Fruit fly (Drosophila melanogaster) whole organism, prepupa: ENCODE data around the gene CG10116.
A peak's percentile ranks its signal among the peaks of the same experiment; 100 is the strongest.

ENCODE experiments used
- Blimp-1 ChIP-seq: fragments of 200-800 bp; sonication (Bioruptor generic); optimal IDR thresholded peaks from 3 replicates; lab custom pipeline; 2017; ENCODE audit warnings: missing biosample characterization, missing genetic modification characterization, mild to moderate bottlenecking, moderate library complexity, missing genetic modification reagents
- CG10631 ChIP-seq: fragments of 200-800 bp; sonication (Bioruptor generic); optimal IDR thresholded peaks from 2 replicates; lab custom pipeline; 2016; ENCODE audit warnings: missing biosample characterization, missing genetic modification characterization
- CG10669 ChIP-seq: fragments of 200-800 bp; sonication (Bioruptor generic); optimal IDR thresholded peaks from 3 replicates; lab custom pipeline; 2018; ENCODE audit warnings: missing biosample characterization, mild to moderate bottlenecking, missing genetic modification characterization, moderate library complexity
- CG11294 ChIP-seq: fragments of 200-800 bp; sonication (Bioruptor generic); IDR thresholded peaks from 2 replicates; pipeline ENCODE4 v1.3.6; 2022; ENCODE audit warnings: missing biosample characterization, missing genetic modification characterization
- CG11762 ChIP-seq: fragments of 200-800 bp; sonication (Bioruptor generic); optimal IDR thresholded peaks from 3 replicates; lab custom pipeline; 2016; ENCODE audit warnings: missing biosample characterization, missing genetic modification characterization; ENCODE audit not compliant: insufficient read depth
- CG11902 ChIP-seq: fragments of 200-800 bp; sonication (Bioruptor generic); optimal IDR thresholded peaks from 3 replicates; lab custom pipeline; 2016; ENCODE audit warnings: missing biosample characterization, missing genetic modification characterization
- CG15336 ChIP-seq: fragments of 200-800 bp; sonication (Bioruptor generic); IDR thresholded peaks from 2 replicates; pipeline ENCODE4 v1.3.6; 2022; ENCODE audit warnings: missing biosample characterization, missing genetic modification characterization
- CG16779 ChIP-seq: fragments of 200-800 bp; sonication (Bioruptor generic); optimal IDR thresholded peaks from 3 replicates; lab custom pipeline; 2017; ENCODE audit warnings: missing biosample characterization, mild to moderate bottlenecking, missing genetic modification characterization
- CG3032 ChIP-seq: fragments of 200-800 bp; optimal IDR thresholded peaks from 2 replicates; lab custom pipeline; 2019; ENCODE audit warnings: missing biosample characterization, mild to moderate bottlenecking, missing genetic modification characterization, moderate library complexity
- CG31627 ChIP-seq: fragments of 200-800 bp; sonication (Bioruptor generic); optimal IDR thresholded peaks from 3 replicates; lab custom pipeline; 2016; ENCODE audit warnings: missing biosample characterization, missing genetic modification characterization
- CG34406 ChIP-seq: fragments of 200-800 bp; sonication (Bioruptor generic); optimal IDR thresholded peaks from 3 replicates; lab custom pipeline; 2016; ENCODE audit warnings: missing biosample characterization, missing genetic modification characterization
- CG4318 ChIP-seq: fragments of 200-800 bp; sonication (Bioruptor generic); optimal IDR thresholded peaks from 3 replicates; lab custom pipeline; 2017; ENCODE audit warnings: missing biosample characterization, mild to moderate bottlenecking, missing genetic modification characterization
- CG6163 ChIP-seq: fragments of 200-800 bp; sonication (Bioruptor generic); IDR thresholded peaks from 3 replicates; pipeline ENCODE4 v1.3.6; 2022; ENCODE audit warnings: missing biosample characterization, missing genetic modification characterization
- CG6276 ChIP-seq: fragments of 200-800 bp; sonication (Bioruptor generic); optimal IDR thresholded peaks from 2 replicates; lab custom pipeline; 2017; ENCODE audit warnings: missing biosample characterization, mild to moderate bottlenecking, missing genetic modification characterization
- CG6808 ChIP-seq: fragments of 200-800 bp; sonication (Bioruptor generic); optimal IDR thresholded peaks from 3 replicates; lab custom pipeline; 2017; ENCODE audit warnings: missing biosample characterization, missing genetic modification characterization, mild to moderate bottlenecking, moderate library complexity, missing genetic modification reagents
- CG6854 ChIP-seq: fragments of 200-800 bp; sonication (Bioruptor generic); optimal IDR thresholded peaks from 2 replicates; lab custom pipeline; 2017; ENCODE audit warnings: missing biosample characterization, mild to moderate bottlenecking, missing genetic modification characterization
- CG7368 ChIP-seq: fragments of 200-800 bp; sonication (Bioruptor generic); optimal IDR thresholded peaks from 3 replicates; lab custom pipeline; 2016; ENCODE audit warnings: missing biosample characterization, missing genetic modification characterization
- CG8119 ChIP-seq: fragments of 200-800 bp; sonication (Bioruptor generic); IDR thresholded peaks from 3 replicates; pipeline ENCODE4 v1.3.6; 2022; ENCODE audit warnings: missing biosample characterization, missing genetic modification characterization
- CG8319 ChIP-seq: fragments of 200-800 bp; sonication (Bioruptor generic); optimal IDR thresholded peaks from 3 replicates; lab custom pipeline; 2016; ENCODE audit warnings: missing biosample characterization, missing genetic modification characterization
- CG8632 ChIP-seq: fragments of 200-800 bp; sonication (Bioruptor generic); optimal IDR thresholded peaks from 3 replicates; lab custom pipeline; 2016; ENCODE audit warnings: missing biosample characterization, missing genetic modification characterization
- CG9139 ChIP-seq: fragments of 200-800 bp; sonication (Bioruptor generic); optimal IDR thresholded peaks from 3 replicates; lab custom pipeline; 2017; ENCODE audit warnings: missing biosample characterization, mild to moderate bottlenecking, missing genetic modification characterization
- Eip78C ChIP-seq: fragments of 200-800 bp; sonication (Bioruptor generic); peaks from one replicate; lab custom pipeline; 2016; ENCODE audit warnings: missing biosample characterization, missing genetic modification characterization
- Eip93F ChIP-seq: fragments of 200-800 bp; sonication (Bioruptor generic); optimal IDR thresholded peaks from 2 replicates; lab custom pipeline; 2016; ENCODE audit warnings: missing biosample characterization, mild to moderate bottlenecking, missing genetic modification characterization
- Ets21C ChIP-seq: fragments of 200-800 bp; sonication (Bioruptor generic); optimal IDR thresholded peaks from 3 replicates; lab custom pipeline; 2016; ENCODE audit warnings: missing biosample characterization, missing genetic modification characterization
- Ets96B ChIP-seq: fragments of 200-800 bp; optimal IDR thresholded peaks from 2 replicates; lab custom pipeline; 2019; ENCODE audit warnings: missing biosample characterization, mild to moderate bottlenecking, missing genetic modification characterization, moderate library complexity
- Gug ChIP-seq: fragments of 200-800 bp; sonication (Bioruptor generic); IDR thresholded peaks from 2 replicates; pipeline ENCODE4 v1.3.6; 2022; ENCODE audit warnings: missing biosample characterization, missing genetic modification characterization
- Hr38 ChIP-seq: sonication (Bioruptor generic); optimal IDR thresholded peaks from 2 replicates; lab custom pipeline; 2016; ENCODE audit warnings: missing biosample characterization, missing genetic modification characterization
- Hr39 ChIP-seq: fragments of 200-800 bp; sonication (Bioruptor generic); optimal IDR thresholded peaks from 2 replicates; lab custom pipeline; 2016; ENCODE audit warnings: missing biosample characterization, missing genetic modification characterization
- Hr4 ChIP-seq: fragments of 200-800 bp; sonication (Bioruptor generic); optimal IDR thresholded peaks from 3 replicates; lab custom pipeline; 2016; ENCODE audit warnings: missing biosample characterization, missing genetic modification characterization
- Lpt ChIP-seq: fragments of 200-800 bp; sonication (Bioruptor generic); optimal IDR thresholded peaks from 3 replicates; lab custom pipeline; 2016; ENCODE audit warnings: missing biosample characterization, missing genetic modification characterization
- Sox102F ChIP-seq: fragments of 200-800 bp; sonication (Bioruptor generic); optimal IDR thresholded peaks from 2 replicates; lab custom pipeline; 2016; ENCODE audit warnings: missing biosample characterization, mild to moderate bottlenecking, missing genetic modification characterization
- Sox14 ChIP-seq: fragments of 200-800 bp; sonication (Bioruptor generic); optimal IDR thresholded peaks from 3 replicates; lab custom pipeline; 2016; ENCODE audit warnings: missing biosample characterization, missing genetic modification characterization
- Sox15 ChIP-seq: fragments of 200-800 bp; sonication (Bioruptor generic); optimal IDR thresholded peaks from 3 replicates; lab custom pipeline; 2016; ENCODE audit warnings: missing biosample characterization, missing genetic modification characterization
- achi ChIP-seq: fragments of 200-800 bp; sonication (Bioruptor generic); optimal IDR thresholded peaks from 3 replicates; lab custom pipeline; 2016; ENCODE audit warnings: missing biosample characterization, missing genetic modification characterization
- acj6 ChIP-seq: fragments of 200-800 bp; sonication (Bioruptor generic); optimal IDR thresholded peaks from 3 replicates; lab custom pipeline; 2016; ENCODE audit warnings: missing biosample characterization, missing genetic modification characterization
- cyc ChIP-seq: fragments of 200-800 bp; sonication (Bioruptor generic); optimal IDR thresholded peaks from 3 replicates; lab custom pipeline; 2016; ENCODE audit warnings: missing biosample characterization, missing genetic modification characterization
- dac ChIP-seq: fragments of 200-800 bp; sonication (Bioruptor generic); optimal IDR thresholded peaks from 2 replicates; lab custom pipeline; 2017; ENCODE audit warnings: missing biosample characterization, mild to moderate bottlenecking, missing genetic modification characterization
- esn ChIP-seq: fragments of 200-800 bp; sonication (Bioruptor generic); optimal IDR thresholded peaks from 2 replicates; lab custom pipeline; 2016; ENCODE audit warnings: missing biosample characterization, mild to moderate bottlenecking, missing genetic modification characterization, moderate library complexity
- fd59A ChIP-seq: fragments of 200-800 bp; sonication (Bioruptor generic); optimal IDR thresholded peaks from 2 replicates; lab custom pipeline; 2017; ENCODE audit warnings: missing biosample characterization, mild to moderate bottlenecking, missing genetic modification characterization, missing genetic modification reagents
- fkh ChIP-seq: fragments of 200-800 bp; sonication (Bioruptor generic); optimal IDR thresholded peaks from 3 replicates; lab custom pipeline; 2017; ENCODE audit warnings: missing biosample characterization, mild to moderate bottlenecking, missing genetic modification characterization, moderate library complexity
- lz ChIP-seq: fragments of 200-800 bp; sonication (Bioruptor generic); optimal IDR thresholded peaks from 3 replicates; lab custom pipeline; 2016; ENCODE audit warnings: missing biosample characterization, missing genetic modification characterization
- net ChIP-seq: fragments of 200-800 bp; sonication (Bioruptor generic); optimal IDR thresholded peaks from 3 replicates; lab custom pipeline; 2016; ENCODE audit warnings: missing biosample characterization, missing genetic modification characterization
- pdm3 ChIP-seq: fragments of 200-800 bp; sonication (Bioruptor generic); optimal IDR thresholded peaks from 3 replicates; lab custom pipeline; 2016; ENCODE audit warnings: missing biosample characterization, missing genetic modification characterization
- salr ChIP-seq, 2 experiments: fragments of 200-800 bp; sonication (Bioruptor generic); optimal IDR thresholded peaks; 3 replicates each; lab custom pipeline; 2016 to 2018; ENCODE audit warnings: missing biosample characterization in 2 of 2, missing genetic modification characterization in 2 of 2, mild to moderate bottlenecking in 1 of 2
- ss ChIP-seq, 2 experiments: fragments of 200-800 bp; sonication (Bioruptor generic); optimal IDR thresholded peaks; 2 replicates in 1 of 2; 3 replicates in 1 of 2; lab custom pipeline; 2017 to 2018; ENCODE audit warnings: mild to moderate bottlenecking in 2 of 2, missing biosample characterization in 2 of 2, missing genetic modification characterization in 2 of 2, moderate library complexity in 1 of 2
- svp ChIP-seq: fragments of 200-800 bp; sonication (Bioruptor generic); peaks from one replicate; lab custom pipeline; 2016; ENCODE audit warnings: missing biosample characterization, missing genetic modification characterization
- vri ChIP-seq: fragments of 200-800 bp; sonication (Bioruptor generic); optimal IDR thresholded peaks from 3 replicates; lab custom pipeline; 2016; ENCODE audit warnings: missing biosample characterization, mild to moderate bottlenecking, missing genetic modification characterization

CG10116 gene

DNA sequence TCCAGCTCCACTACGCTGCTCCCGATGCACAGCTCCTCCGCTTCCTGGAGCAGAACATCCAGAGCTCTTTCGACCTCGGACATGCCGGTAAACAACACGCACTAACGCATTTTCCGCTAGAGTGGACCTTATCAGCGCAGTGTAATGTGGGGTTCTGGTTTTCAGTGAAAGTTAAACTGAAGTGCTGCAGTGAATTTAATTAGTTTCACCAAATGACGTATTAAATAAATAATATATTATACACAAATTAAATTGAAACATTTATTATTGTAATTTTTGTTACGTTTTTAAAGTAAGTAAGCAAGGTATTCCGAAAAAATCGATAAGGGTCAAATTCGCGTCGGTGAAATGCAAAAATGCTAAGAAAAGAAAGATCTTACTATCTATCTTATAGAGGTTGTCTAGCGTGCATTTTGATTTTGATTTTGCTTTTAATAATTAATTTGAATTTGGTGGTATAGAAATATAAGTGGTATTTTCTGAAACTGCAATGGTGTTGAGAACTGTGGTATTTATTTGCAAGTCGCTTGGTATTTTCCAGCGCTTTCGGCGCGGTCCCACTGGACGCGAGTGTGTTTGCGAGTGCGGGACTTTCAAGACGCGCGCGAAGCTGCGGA lies 6.8 kb downstream of the CG10116 start, which contains the start of the genes JMJD7 and CG10738 (continued):
- TF ChIP-seq CG16779 (tag; lab: Kevin White, UChicago): no peak
- TF ChIP-seq vri (GFP tag; lab: Kevin White, UChicago): no peak
- peak in 1 of 2 experiments; percentile 34 for TF ChIP-seq salr (GFP tag; optimal IDR thresholded peaks at IDR 0.05; lab: Kevin White, UChicago)
- no peak for TF ChIP-seq Gug (GFP tag; lab: Robert Waterston, UW)
- TF ChIP-seq Sox102F (GFP tag; lab: Kevin White, UChicago): peak; percentile 36
- TF ChIP-seq CG31627 (GFP tag; lab: Kevin White, UChicago): peak; percentile 23
- TF ChIP-seq fkh (GFP tag; lab: Kevin White, UChicago): no peak
- TF ChIP-seq CG8119 (GFP tag; lab: Robert Waterston, UW): peak; percentile 38; the same call in 2 of the 3 replicates
- peak; percentile 51; the same call in 1 of the 2 replicates for TF ChIP-seq CG11294 (GFP tag; lab: Robert Waterston, UW)
- peak; percentile 52 for TF ChIP-seq net (GFP tag; lab: Kevin White, UChicago)
- TF ChIP-seq CG11902 (GFP tag; lab: Kevin White, UChicago): peak; percentile 66
- peak; percentile 44 for TF ChIP-seq CG3032
- TF ChIP-seq CG34406 (GFP tag; lab: Kevin White, UChicago): no peak

DNA sequence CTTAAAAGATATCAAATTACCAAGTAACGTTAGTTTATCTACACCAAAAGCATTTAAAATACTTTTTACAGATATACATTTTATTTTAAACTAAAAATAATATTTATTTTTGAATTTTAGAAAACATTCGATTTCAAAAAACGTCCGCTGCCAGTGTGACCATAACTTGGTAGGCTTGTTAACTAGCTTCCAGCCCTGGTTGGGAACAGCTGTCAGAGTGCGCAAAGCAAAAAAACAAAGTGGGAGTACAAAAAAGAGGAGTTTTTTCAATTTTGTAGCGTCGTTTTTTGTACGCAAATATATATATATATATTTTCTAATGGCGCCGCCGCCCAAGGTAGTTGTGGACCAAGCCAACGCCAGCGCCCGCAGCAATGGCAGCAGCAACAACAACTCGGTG lies 14.6 kb downstream of the CG10116 start, which contains the start of gene cmb:
cmb (plus strand) TSS at position 195 of the 400 bp plus-strand sequence.
- TF ChIP-seq CG15336 (peak; percentile 91), CG11902 (GFP tag; lab: Kevin White, UChicago) (no peak), fkh (GFP tag; lab: Kevin White, UChicago) (no peak), CG11294 (GFP tag; lab: Robert Waterston, UW) (peak; percentile 23; the same call in 1 of the 2 replicates), CG31627 (GFP tag; lab: Kevin White, UChicago) (no peak), dac (peak; percentile 94), CG11762 (GFP tag; lab: Kevin White, UChicago) (peak; percentile 59), CG6808 (GFP tag; lab: Kevin White, UChicago) (peak; percentile 87), ss (GFP tag; optimal IDR thresholded peaks at IDR 0.05; lab: Kevin White, UChicago) (peak; percentile 92 to 93), CG8319 (GFP tag; lab: Kevin White, UChicago) (no peak), Eip78C (no peak), CG3032 (peak; percentile 88), salr (GFP tag; optimal IDR thresholded peaks at IDR 0.05; lab: Kevin White, UChicago) (peak; percentile 81 to 88), Lpt (GFP tag; lab: Kevin White, UChicago) (peak; percentile 90), Hr4 (GFP tag; lab: Kevin White, UChicago) (peak; percentile 74), CG9139 (peak; percentile 91), CG6163 (peak; percentile 97), achi (GFP tag; lab: Kevin White, UChicago) (peak; percentile 88), CG4318 (GFP tag; lab: Kevin White, UChicago) (no peak), lz (GFP tag; lab: Kevin White, UChicago) (peak; percentile 8), pdm3 (GFP tag; lab: Kevin White, UChicago) (peak; percentile 68), CG10631 (GFP tag; lab: Kevin White, UChicago) (no peak), svp (GFP tag; lab: Kevin White, UChicago) (no peak), acj6 (peak; percentile 43), Blimp-1 (GFP tag; lab: Kevin White, UChicago) (peak; percentile 16), Hr39 (GFP tag; lab: Kevin White, UChicago) (no peak), Sox14 (GFP tag; lab: Kevin White, UChicago) (peak; percentile 62), vri (GFP tag; lab: Kevin White, UChicago) (peak; percentile 17), cyc (GFP tag; lab: Kevin White, UChicago) (peak; percentile 11), CG6854 (GFP tag; lab: Kevin White, UChicago) (peak; percentile 80), CG6276 (GFP tag; lab: Kevin White, UChicago) (peak; percentile 98), CG7368 (GFP tag; lab: Kevin White, UChicago) (peak; percentile 34), Sox15 (GFP tag; lab: Kevin White, UChicago) (no peak), CG10669 (GFP tag; lab: Kevin White, UChicago) (peak; percentile 81), CG8632 (GFP tag; lab: Kevin White, UChicago) (peak; percentile 56), CG34406 (GFP tag; lab: Kevin White, UChicago) (peak; percentile 62), Ets21C (no peak), fd59A (GFP tag; lab: Kevin White, UChicago) (peak; percentile 66), CG16779 (tag; lab: Kevin White, UChicago) (peak; percentile 92), Hr38 (GFP tag; lab: Kevin White, UChicago) (no peak), esn (GFP tag; lab: Kevin White, UChicago) (peak; percentile 60), Ets96B (tag; lab: Kevin White, UChicago) (peak; percentile 90), Sox102F (GFP tag; lab: Kevin White, UChicago) (peak; percentile 48), Eip93F (GFP tag; lab: Kevin White, UChicago) (peak; percentile 31)
